Fruit fly (Drosophila melanogaster): ENCODE data around the gene fln.

The fln gene

dm6 chr3L:19991120-19991519, at the start of gene fln:
Gene fln (minus strand): TSS chr3L:19991220.
- no peak for TF ChIP-seq noc (tag; optimal IDR thresholded peaks at IDR 0.05)

dm6 chr3L:20036610-20037009, 45.6 kb upstream of the fln start:
- TF ChIP-seq noc (tag; optimal IDR thresholded peaks at IDR 0.05), result no peak

DNA sequence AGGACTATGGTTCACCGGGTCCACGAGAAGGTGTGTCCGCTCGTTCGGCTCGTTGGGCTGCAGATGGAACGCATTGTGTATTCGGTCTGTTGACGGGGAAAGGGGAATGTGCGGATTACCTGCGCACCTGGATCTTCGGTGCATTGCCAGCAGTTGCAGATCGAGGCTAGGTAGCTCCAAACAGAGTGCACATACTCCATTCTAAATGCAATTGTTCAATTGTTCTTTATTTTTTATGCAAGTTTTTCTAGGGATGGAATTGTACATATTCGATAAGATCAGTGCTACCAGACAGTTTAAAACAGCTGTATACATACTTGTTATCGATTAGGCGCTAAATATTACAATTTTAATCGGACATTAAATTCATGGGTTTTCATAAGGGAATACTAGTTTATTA, 37.7 kb upstream of the fln start, which contains the start of gene Lamtor1:
Gene Lamtor1, minus strand, starts transcription at position 268 of the 400 bp plus-strand sequence.
- TF ChIP-seq noc (tag; optimal IDR thresholded peaks at IDR 0.05), result no peak

dm6 chr3L:20027735-20028134, 36.7 kb upstream of the fln start, which contains the start of gene CG14183:
Gene CG14183 (minus strand): TSS chr3L:20027835.
- no peak for TF ChIP-seq noc (tag; optimal IDR thresholded peaks at IDR 0.05)

DNA sequence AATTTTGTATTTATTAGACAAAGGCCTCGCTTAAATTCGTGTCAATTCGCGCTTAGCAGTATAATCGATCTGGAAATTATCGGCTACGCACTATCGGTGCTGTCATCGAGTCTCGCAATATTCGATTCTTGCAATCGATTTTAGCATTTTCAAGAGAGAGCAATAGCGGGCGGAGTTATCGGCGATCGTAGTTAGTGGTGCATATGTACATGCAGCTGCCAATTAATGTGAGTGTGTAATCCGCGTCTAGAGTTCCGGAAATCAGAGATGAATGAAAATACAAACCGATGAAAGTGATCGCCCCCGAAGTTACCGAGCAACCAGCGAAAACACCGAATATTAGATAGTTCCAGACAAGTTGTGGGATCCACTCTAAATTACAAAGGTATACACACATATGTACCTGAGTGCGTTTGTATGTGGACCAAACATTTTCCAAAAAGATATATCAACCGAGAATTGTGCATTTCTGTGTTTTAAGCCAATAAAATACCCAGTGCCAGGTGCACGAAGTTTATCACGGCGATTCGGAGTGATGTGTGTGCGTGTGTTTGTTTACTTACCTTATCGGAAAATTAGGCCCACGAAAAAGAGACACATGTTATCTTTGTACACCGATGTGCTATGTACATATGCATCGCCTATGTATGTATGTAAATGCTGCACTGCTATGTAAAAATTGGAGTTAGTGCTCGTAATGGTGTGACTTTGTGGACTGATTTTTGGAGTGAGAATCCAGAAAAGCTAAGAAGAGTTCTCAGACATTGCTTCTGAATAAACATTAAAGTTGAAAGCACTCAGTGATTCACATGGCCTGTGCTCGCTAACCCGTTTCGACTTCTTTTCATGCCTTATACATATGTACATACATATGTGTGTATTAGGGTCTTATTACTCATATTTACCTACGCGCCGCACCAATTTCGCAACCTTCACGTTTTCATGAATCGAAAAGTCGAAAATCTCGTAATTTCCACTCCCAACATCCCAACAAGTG, 15.5 kb upstream of the fln start:
- no peak for TF ChIP-seq noc (tag; optimal IDR thresholded peaks at IDR 0.05)

DNA sequence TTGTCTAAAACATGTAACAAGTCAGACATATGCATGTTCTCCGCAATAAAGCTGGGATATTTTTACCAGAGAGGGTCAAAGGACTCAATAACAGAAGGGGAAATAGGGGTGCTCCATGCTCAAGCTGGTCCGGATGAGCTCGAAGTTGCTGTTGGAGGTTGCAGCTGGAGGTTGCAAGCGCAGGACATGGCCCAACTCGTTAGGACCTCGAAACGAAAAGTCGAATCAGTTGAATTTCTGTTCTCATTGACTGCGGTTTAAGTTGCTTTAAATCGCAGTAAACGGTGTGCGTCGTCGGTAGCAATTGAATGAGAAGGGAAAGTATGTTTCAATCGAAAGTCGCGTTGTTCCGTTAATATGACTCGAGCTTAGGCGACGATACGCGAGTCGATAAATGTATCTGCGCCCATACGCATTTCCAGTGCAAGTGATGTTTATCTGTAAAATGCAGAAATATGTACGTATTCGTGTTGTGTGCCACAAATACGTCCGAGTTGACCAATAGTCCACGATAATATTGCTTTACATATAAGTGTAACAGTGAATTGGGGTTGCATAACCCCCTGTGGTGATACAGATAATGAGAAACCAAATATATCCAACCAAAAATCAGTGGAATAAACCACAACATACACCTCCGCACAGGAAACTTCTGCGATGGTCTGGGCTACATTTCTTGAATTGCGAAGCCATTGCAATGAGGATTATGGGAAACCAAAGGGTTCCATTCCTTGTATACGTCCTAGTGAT, 14.2 kb upstream of the fln start, which contains the start of gene kug:
Gene kug, plus strand, starts transcription at position 269 of the 750 bp plus-strand sequence.
- no peak for TF ChIP-seq noc (tag; optimal IDR thresholded peaks at IDR 0.05)

DNA sequence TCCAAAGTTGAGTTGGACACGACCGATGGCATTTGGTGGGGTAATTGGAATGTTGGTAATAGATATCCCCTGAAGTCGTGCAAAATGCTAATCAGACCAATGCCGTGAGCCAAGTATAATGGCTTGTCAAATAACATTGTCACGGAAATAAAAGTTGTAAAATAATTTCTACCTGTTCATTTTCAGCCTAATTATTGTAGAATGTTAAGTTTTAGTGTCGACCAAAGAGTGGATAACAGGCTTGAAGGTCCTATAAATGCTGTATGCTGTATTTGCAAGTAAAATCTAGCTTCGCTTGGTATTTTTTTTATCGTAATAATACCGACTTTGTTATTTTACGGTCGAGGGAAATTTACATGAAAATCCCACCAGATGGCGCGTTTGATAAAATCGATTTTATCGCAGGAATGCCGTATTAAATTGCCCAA, 13.4 kb upstream of the fln start:
- no peak for TF ChIP-seq noc (tag; optimal IDR thresholded peaks at IDR 0.05)

dm6 chr3L:20003235-20003493, 12.1 kb upstream of the fln start:
- no peak for TF ChIP-seq noc (tag; optimal IDR thresholded peaks at IDR 0.05)

- TF ChIP-seq noc (tag; optimal IDR thresholded peaks at IDR 0.05), result peak; percentile 88
These were observed 11.6 kb upstream of the fln start, which contains the start of gene CG7668 for dm6 chr3L:20002482-20003234. Gene CG7668 (plus strand): TSS chr3L:20002736.

dm6 chr3L:20000878-20001640, 10.0 kb upstream of the fln start:
- no peak for TF ChIP-seq noc (tag; optimal IDR thresholded peaks at IDR 0.05)

DNA sequence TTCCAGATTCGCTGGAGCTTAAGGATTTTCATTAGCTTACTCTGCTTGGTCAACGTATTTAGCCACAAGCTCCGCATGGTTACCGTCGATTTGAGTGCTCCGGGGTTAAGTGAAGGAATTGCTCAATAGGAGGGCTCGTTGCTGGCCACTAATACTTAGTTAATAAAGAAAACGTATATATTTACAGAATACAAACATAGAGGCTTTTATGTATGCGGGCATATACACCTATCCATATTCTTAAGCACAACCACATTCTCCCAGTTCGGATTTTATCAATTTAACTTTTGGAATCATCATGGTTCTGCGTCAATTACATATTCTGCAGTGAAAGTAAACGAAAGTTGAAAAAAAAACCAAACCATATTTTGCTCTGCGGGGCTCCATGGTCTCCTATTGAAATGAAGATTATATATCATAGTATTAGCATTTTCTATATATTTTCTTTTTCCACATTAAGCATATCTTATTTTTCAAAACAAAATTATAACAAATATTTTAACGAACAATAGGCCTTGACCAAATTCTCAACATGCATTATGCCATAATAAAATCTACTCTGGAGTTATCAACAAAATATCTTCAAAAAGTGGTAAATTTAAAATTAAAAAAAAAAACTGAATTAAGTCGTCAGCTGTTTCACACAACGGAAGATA, 9.2 kb upstream of the fln start, which contains the start of the genes Tom20 and Gabat:
Gene Tom20, plus strand, starts transcription at position 564 of the 656 bp plus-strand sequence.
Gene Gabat, minus strand, starts transcription at position 606 of the 656 bp plus-strand sequence.
- no peak for TF ChIP-seq noc (tag; optimal IDR thresholded peaks at IDR 0.05)

dm6 chr3L:19994015-19994414, 3.0 kb upstream of the fln start:
- TF ChIP-seq noc (tag; optimal IDR thresholded peaks at IDR 0.05), result no peak

- TF ChIP-seq noc (tag; optimal IDR thresholded peaks at IDR 0.05), result no peak
These were observed 753 bp upstream of the fln start, which contains the start of the genes CG7646 and Nca for dm6 chr3L:19991714-19992231. Gene CG7646 (plus strand): TSS chr3L:19991887. Gene Nca (plus strand): TSS chr3L:19991887.

- no peak for TF ChIP-seq noc (tag; optimal IDR thresholded peaks at IDR 0.05)
These were observed 2.1 kb downstream of the fln start, which contains the start of gene Csas for dm6 chr3L:19988891-19989290. Gene Csas (minus strand): TSS chr3L:19988991.

Measured in whole organism, larva.